Worm (Caenorhabditis elegans): ENCODE measurements around the gene F49C12.2.

ce11 chrIV:9327706-9328105, 28.7 kb upstream of the F49C12.2 start, which contains the start of gene clec-183:
- TF ChIP-seq ceh-2 (tag; optimal IDR thresholded peaks at IDR 0.05) (no peak), ttx-3 (tag; optimal IDR thresholded peaks at IDR 0.05) (no peak), fax-1 (tag; optimal IDR thresholded peaks at IDR 0.05) (no peak), madf-2 (tag; optimal IDR thresholded peaks at IDR 0.05) (no peak)
